Worm (Caenorhabditis elegans): ENCODE results near the gene Y60C6A.1.

ce11 chrV:4791569-4791968 lies 8.2 kb downstream of the Y60C6A.1 start, which contains the start of gene R02F11.11:
- TF ChIP-seq tab-1 (GFP tag; IDR thresholded peaks at IDR 0.05) = no peak
- TF ChIP-seq T22C8.4 (GFP tag; IDR thresholded peaks at IDR 0.05) = no peak
- no peak for TF ChIP-seq ref-1 (GFP tag; conservative IDR thresholded peaks at IDR 0.05)
- no peak for TF ChIP-seq flt-1 (GFP tag; IDR thresholded peaks at IDR 0.05)
- no peak for TF ChIP-seq ztf-23 (GFP tag; IDR thresholded peaks at IDR 0.05)
- no peak for TF ChIP-seq ztf-29 (GFP tag; IDR thresholded peaks at IDR 0.05)
- TF ChIP-seq med-1 (GFP tag; optimal IDR thresholded peaks at IDR 0.05; ENCODE audit: insufficient read depth) = no peak
- no peak for TF ChIP-seq cog-1 (tag; optimal IDR thresholded peaks at IDR 0.05)
- no peak for TF ChIP-seq klf-2 (GFP tag; conservative IDR thresholded peaks at IDR 0.05)
